Fruit fly (Drosophila melanogaster) whole organism, wandering third instar larva: ENCODE data around the gene CAH1.

Experiments used
- CG32264 ChIP-seq: fragments of 200-800 bp; sonication (Bioruptor generic); optimal IDR thresholded peaks from 2 replicates; lab custom pipeline; 2016; ENCODE audit warnings: missing biosample characterization, missing genetic modification characterization
- Hnf4 ChIP-seq: fragments of 200-800 bp; sonication (Bioruptor generic); optimal IDR thresholded peaks from 2 replicates; lab custom pipeline; 2016; ENCODE audit warnings: missing biosample characterization, mild to moderate bottlenecking, missing genetic modification characterization
- Myc ChIP-seq: fragments of >200 bp; optimal IDR thresholded peaks from 2 replicates; lab custom pipeline; 2017
- Rel ChIP-seq, 2 experiments: fragments of 200-800 bp; sonication (Bioruptor generic) in 1 of 2; optimal IDR thresholded peaks; 2 replicates in 1 of 2; 3 replicates in 1 of 2; lab custom pipeline; 2016 to 2019; ENCODE audit warnings: mild to moderate bottlenecking in 2 of 2, missing biosample characterization in 2 of 2, missing genetic modification characterization in 2 of 2, moderate library complexity in 1 of 2
- br ChIP-seq: fragments of 200-800 bp; sonication (Bioruptor generic); optimal IDR thresholded peaks from 2 replicates; lab custom pipeline; 2016; ENCODE audit warnings: missing biosample characterization, missing genetic modification characterization
- fru ChIP-seq: fragments of 200-800 bp; sonication (Bioruptor generic); optimal IDR thresholded peaks from 3 replicates; lab custom pipeline; 2016; ENCODE audit warnings: missing biosample characterization, mild to moderate bottlenecking, missing genetic modification characterization
- pan ChIP-seq: fragments of >200 bp; optimal IDR thresholded peaks from 2 replicates; lab custom pipeline; 2017

DNA sequence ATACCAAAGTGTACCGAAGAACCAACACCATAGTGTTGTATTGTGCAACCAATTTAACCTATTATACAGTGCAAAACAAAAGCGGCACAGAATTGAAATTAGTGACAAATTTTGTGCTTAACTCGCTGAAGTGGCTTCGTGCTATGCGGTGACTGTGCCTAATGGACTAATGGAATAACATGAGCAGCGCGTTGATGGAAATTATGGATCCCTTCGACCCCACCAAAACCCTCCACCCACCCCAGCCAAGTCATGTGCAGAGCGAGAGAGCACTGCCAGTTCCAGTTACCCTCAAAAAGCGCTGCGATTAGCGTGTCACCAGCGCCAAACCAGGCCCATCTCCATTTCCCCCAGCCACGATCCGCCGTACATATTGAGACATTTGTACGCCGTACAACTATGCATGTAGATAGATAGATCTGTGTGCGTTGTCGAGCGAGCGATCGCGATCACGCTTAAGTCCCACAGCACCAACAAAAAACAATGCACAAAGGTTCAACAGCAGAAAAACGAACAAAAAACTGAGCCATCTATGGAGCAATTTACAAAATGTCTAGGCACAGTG is 1.3 kb upstream of the CAH1 start:
- no peak for TF ChIP-seq Rel (GFP tag; optimal IDR thresholded peaks at IDR 0.05; lab: Kevin White, UChicago)
- TF ChIP-seq Rel (tag; optimal IDR thresholded peaks at IDR 0.05; lab: Kevin White, UChicago): no peak
- TF ChIP-seq br (GFP tag; lab: Kevin White, UChicago): no peak
- no peak for TF ChIP-seq Myc (lab: Kevin White, UChicago)
- TF ChIP-seq Hnf4 (GFP tag; lab: Kevin White, UChicago): no peak
- no peak for TF ChIP-seq CG32264 (GFP tag; lab: Kevin White, UChicago)
- no peak for TF ChIP-seq fru
- TF ChIP-seq pan (lab: Kevin White, UChicago): no peak
